Fruit fly (Drosophila melanogaster): ENCODE data around the gene colt.

The colt gene

DNA sequence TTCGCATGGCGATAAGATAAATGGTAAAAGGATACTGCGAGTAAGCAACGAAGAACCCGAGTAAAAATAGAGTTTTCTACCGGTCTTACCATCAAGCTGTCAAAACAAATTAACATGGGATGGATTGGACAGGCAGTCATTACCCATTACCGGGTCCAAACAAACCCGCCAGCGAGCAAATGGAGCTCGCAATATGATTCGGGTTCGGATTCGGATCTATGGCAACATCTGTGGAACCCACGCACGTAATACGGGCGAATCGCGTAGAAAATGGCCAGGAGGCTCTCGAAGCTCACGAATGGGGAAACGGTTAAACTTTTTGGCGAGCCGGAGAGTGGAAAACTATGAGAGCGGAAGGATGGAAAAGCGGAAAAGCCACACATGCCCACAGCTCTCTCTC, 27.3 kb upstream of the colt start:
- TF ChIP-seq psq (optimal IDR thresholded peaks at IDR 0.05) (no peak), pan (optimal IDR thresholded peaks at IDR 0.05) (no peak), CG8478 (optimal IDR thresholded peaks at IDR 0.05) (no peak), EcR (GFP tag; optimal IDR thresholded peaks at IDR 0.05) (no peak), usp (GFP tag; optimal IDR thresholded peaks at IDR 0.05) (no peak), Dll (optimal IDR thresholded peaks at IDR 0.05) (no peak)

DNA sequence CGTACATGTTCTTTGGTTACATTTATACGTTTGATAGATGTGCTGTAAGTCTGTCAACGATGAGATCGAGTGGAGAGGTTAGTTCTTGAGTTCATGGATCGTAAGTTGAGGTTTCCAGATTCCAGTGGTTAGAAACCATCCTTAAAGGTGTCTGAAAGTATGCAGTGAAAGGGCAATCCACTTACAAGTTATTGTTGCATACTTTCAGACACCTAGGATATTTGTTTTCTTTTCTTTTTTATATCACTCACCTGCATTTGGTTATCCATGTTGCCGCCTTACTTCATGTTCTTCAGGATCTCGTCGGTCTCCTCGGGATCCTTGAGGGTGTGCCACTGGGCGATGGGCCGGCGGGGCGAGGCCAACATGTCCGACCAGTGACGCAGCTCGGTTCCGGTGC, 12.9 kb upstream of the colt start:
- TF ChIP-seq Dll (optimal IDR thresholded peaks at IDR 0.05) = no peak
- TF ChIP-seq CG8478 (optimal IDR thresholded peaks at IDR 0.05) = no peak
- TF ChIP-seq pan (optimal IDR thresholded peaks at IDR 0.05) = no peak
- no peak for TF ChIP-seq EcR (GFP tag; optimal IDR thresholded peaks at IDR 0.05)
- no peak for TF ChIP-seq psq (optimal IDR thresholded peaks at IDR 0.05)
- TF ChIP-seq usp (GFP tag; optimal IDR thresholded peaks at IDR 0.05) = no peak

DNA sequence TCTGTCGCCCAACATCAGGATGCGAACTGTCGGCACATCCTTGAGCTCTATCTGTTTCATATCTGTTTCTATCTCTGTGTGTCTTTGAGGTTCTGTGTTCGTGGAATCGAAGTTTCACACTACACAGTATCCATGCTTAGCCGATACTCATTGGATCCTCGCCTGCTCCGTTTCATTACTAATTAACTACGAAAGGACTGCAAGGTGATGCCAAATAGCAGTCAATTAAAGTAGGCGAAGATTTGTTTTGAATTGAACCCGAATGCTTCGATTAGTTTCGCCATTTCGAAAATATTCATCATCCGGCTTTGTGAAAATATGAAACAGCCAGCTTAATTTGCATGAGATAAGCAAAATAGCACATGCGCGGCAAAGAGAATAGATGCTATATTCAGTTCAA, 1.8 kb upstream of the colt start, which contains the start of gene CG15399:
CG15399 (minus strand) TSS at position 101 of the 400 bp plus-strand sequence.
- TF ChIP-seq CG8478 (optimal IDR thresholded peaks at IDR 0.05) = no peak
- TF ChIP-seq usp (GFP tag; optimal IDR thresholded peaks at IDR 0.05) = no peak
- no peak for TF ChIP-seq psq (optimal IDR thresholded peaks at IDR 0.05)
- TF ChIP-seq EcR (GFP tag; optimal IDR thresholded peaks at IDR 0.05) = no peak
- TF ChIP-seq pan (optimal IDR thresholded peaks at IDR 0.05) = no peak
- no peak for TF ChIP-seq Dll (optimal IDR thresholded peaks at IDR 0.05)

DNA sequence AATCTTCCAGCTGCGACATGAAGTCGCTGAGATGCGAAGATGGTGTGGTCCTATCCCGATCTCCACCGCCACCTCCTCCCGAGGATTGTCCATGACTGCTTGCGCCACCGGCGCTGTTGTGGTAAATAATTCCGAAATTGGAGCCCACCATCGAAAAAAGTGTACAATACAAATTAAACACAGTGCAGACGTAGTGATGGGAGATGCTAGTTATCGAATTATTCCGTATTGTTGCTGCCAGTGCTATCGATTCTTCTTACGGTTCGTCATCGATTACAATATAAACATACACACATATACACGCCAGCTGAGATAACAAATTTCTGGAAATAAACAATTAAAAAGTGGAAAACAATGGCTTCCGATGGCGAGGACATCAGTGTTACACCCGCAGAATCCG, 2.2 kb downstream of the colt start, which contains the start of the genes Taf10b and Taf10:
Taf10b (minus strand) TSS at position 219 of the 400 bp plus-strand sequence.
Taf10 (plus strand) TSS at position 264 of the 400 bp plus-strand sequence.
- TF ChIP-seq pan (optimal IDR thresholded peaks at IDR 0.05) (no peak), usp (GFP tag; optimal IDR thresholded peaks at IDR 0.05) (no peak), Dll (optimal IDR thresholded peaks at IDR 0.05) (no peak), EcR (GFP tag; optimal IDR thresholded peaks at IDR 0.05) (no peak), psq (optimal IDR thresholded peaks at IDR 0.05) (no peak), CG8478 (optimal IDR thresholded peaks at IDR 0.05) (no peak)

DNA sequence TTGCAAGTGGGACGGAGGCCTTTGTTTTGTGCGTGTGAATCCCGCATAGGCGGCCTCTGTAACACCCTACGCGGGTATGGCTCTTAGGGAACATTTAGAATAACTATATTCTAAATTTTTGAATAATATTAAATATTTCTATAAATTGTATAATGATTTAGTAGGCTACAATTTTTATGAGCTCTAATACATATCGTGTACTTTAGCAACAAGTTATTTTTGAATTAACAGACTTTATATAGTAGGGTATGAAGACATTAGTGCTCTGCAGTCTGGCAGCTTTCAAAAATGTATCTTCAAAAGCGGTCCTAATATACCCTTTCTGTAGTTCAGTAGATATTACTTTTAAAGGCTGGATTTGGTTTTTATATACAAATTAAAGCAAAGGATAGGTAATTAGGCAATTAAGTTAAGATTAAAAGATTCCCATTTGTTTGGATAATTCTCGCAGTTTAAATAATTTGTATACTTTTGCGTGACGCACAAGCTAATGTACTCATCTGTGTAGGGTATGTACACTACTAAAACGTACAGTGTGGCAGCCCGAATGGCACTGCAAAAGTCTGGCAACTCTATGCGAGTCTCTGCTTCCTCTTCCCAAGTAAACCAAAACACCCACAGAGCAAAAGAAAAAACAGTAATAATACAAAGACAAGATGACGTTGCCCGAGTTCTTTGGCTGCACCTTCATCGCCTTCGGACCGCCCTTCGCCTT, 4.1 kb downstream of the colt start, which contains the start of the genes Snx21 and aph-1:
Snx21 (minus strand) TSS at position 7 of the 715 bp plus-strand sequence.
aph-1 (plus strand) TSS at position 575 of the 715 bp plus-strand sequence.
- TF ChIP-seq Dll (optimal IDR thresholded peaks at IDR 0.05) (no peak), EcR (GFP tag; optimal IDR thresholded peaks at IDR 0.05) (no peak), usp (GFP tag; optimal IDR thresholded peaks at IDR 0.05) (no peak), psq (optimal IDR thresholded peaks at IDR 0.05) (no peak), CG8478 (optimal IDR thresholded peaks at IDR 0.05) (no peak), pan (optimal IDR thresholded peaks at IDR 0.05) (no peak)

DNA sequence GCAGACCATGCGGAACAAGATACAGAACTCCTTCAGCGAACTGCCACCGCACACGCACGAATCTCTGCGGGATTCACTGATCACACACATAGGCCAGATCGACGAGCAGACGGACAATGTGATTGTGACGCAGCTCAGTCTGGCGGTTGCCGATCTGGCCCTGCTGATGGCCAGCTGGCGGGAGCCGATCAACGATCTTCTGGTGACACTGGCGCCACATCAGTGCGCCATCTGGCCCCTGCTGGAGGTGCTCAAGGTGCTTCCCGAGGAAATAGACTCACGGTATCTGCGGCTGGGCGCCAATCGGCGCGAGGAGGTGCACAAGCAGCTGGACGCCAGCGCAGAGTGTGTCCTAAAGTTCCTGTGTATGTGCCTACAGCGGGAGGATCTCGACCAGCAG, 9.6 kb downstream of the colt start:
- TF ChIP-seq pan (optimal IDR thresholded peaks at IDR 0.05) (no peak), CG8478 (optimal IDR thresholded peaks at IDR 0.05) (no peak), Dll (optimal IDR thresholded peaks at IDR 0.05) (no peak), usp (GFP tag; optimal IDR thresholded peaks at IDR 0.05) (no peak), psq (optimal IDR thresholded peaks at IDR 0.05) (no peak), EcR (GFP tag; optimal IDR thresholded peaks at IDR 0.05) (no peak)

DNA sequence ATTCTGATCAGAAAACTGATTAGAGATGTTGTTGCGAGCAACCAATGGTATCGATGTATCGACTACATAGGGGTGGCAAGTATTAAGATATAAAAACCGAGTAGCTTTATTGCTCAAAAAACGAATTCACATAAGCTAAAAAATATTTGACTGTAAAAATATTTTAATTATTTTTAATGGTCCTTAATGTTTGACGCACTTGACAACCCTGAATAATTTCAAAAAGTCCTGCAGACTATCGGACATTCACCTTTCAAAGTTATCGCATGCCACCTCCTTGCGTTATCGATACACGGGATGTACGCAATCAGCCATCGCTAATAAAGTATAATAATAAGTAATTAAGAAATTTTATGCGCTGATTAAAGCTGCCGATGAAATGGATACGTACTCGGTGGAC, 10.2 kb downstream of the colt start, which contains the start of the genes HemK2, Snapin and Tnpo-SR:
HemK2 (minus strand) TSS at position 24 of the 400 bp plus-strand sequence.
Snapin (minus strand) TSS at position 24 of the 400 bp plus-strand sequence.
Tnpo-SR (plus strand) TSS at position 271 of the 400 bp plus-strand sequence.
- TF ChIP-seq usp (GFP tag; optimal IDR thresholded peaks at IDR 0.05) (no peak), CG8478 (optimal IDR thresholded peaks at IDR 0.05) (no peak), pan (optimal IDR thresholded peaks at IDR 0.05) (no peak), EcR (GFP tag; optimal IDR thresholded peaks at IDR 0.05) (no peak), Dll (optimal IDR thresholded peaks at IDR 0.05) (no peak), psq (optimal IDR thresholded peaks at IDR 0.05) (no peak)

DNA sequence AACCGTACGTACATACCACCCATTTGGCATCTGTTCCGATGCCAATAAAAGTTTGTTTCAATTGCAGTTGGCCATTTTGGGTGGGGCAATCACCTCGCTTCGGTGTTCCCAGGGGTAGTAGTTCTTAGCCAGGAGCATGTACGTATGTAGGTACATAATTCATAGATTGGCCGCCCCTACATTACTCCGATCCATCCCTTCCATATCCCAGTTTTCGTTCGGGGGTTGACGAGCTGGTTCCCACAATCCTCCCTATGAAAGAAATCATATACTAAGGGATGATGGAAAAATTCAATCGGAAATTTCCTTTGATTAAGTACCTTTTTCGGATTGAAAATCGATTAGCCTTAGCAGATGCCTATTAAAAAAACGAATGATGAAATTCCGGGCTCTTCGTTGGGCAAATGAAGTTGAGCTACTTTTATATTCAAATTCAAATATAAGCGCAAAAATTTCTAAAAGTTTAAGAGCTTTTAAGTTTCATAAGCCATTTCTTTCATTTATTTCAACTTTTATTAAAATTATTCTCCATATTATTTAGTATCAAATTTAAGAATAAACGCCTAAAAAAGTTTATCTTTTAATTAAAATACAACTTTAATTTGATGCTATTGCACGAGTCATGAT, 11.8 kb downstream of the colt start:
- no peak for TF ChIP-seq pan (optimal IDR thresholded peaks at IDR 0.05)

DNA sequence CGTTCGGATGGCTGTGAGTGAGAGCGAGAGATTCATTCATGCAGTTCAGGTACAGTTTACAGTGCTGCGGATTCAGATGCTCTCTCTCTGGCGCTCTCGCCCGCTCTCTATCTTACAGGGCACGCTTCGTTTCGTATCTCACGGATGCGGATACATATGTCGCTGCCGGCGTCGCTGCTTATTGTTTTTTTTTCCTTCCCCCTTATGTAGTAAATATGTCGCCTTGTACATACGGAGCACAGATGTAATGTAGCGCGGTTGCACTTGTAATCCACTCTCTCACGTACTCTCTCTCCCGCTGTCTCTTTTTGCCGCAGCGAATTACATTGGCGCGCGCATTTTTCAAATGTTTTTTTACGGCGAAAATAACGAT, 14.6 kb downstream of the colt start:
- TF ChIP-seq Dll (optimal IDR thresholded peaks at IDR 0.05) (peak; percentile 97), psq (optimal IDR thresholded peaks at IDR 0.05) (no peak), usp (GFP tag; optimal IDR thresholded peaks at IDR 0.05) (no peak)

DNA sequence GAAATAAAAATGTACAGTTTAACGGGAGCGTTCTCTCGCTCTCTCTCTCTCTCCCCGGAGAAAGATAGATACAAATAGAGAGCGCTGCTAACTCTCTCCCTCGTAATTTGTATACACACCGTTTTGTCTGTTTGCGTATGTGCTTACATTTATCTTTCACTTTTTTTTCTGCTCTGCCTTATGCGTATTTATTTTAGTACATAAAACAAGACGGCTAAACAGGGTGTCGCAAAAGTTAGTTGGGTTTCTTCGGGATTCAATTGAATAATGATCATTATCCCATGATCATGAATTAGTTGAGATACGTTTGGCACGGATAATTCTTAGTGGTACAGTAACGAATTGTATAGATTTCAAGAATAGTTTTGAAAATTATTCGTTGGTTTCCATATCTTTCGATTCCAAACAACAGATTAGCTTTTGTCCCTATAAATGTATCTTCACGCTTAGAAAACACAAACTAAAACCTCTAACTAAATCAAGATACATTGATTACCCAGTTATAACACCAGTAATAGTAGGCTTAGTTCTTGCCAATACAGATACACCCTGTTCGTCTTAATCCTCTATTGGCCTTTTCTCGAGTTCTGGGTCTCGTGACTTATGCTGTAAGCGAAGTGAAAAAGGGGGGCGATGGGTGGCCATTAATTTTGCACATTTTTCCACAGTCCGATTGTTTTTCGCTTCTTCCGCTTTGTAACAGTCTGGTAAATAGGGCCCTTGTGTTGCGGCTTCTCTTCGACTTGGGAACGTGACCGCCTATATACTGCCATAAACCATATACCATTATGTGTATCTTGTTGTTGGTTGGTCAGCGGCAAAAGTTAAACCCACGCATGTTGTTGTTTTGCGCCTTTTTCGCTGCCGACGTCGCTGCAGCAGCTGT, 15.2 kb downstream of the colt start:
- TF ChIP-seq pan (optimal IDR thresholded peaks at IDR 0.05) = no peak
- no peak for TF ChIP-seq psq (optimal IDR thresholded peaks at IDR 0.05)
- no peak for TF ChIP-seq usp (GFP tag; optimal IDR thresholded peaks at IDR 0.05)
- no peak for TF ChIP-seq Dll (optimal IDR thresholded peaks at IDR 0.05)
- no peak for TF ChIP-seq EcR (GFP tag; optimal IDR thresholded peaks at IDR 0.05)
- no peak for TF ChIP-seq CG8478 (optimal IDR thresholded peaks at IDR 0.05)

DNA sequence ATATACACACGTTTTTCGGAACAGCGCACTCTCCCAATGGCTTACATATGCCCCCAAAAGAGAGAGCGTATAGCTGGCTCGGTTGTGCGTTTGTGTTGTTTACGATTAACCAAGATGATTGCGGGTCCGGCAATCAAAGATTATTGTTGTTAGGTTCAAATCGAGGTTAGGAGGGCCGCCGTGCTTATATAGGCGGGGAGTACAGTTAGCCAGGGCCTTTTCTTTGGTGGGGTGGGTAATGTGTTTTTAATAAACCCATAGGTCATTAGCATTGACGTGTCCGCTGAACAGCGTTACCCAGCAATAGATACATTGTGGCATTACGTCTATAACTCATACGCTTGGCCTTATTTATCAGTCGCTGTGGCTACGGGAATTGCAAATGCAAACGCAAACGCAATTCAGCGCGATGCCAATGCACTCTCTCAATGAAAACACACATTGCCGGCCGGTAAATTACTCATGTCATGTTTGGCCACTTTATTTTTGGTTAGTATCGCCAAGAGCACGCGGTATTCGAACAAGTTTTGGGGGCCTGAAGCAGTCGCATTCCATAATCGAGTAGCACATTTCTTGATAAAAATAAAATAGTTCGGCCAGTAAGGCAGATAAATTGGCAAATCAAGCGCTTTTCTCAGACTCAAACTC, 16.0 kb downstream of the colt start:
- TF ChIP-seq psq (optimal IDR thresholded peaks at IDR 0.05) = no peak
- TF ChIP-seq EcR (GFP tag; optimal IDR thresholded peaks at IDR 0.05) = peak in 1 of 2 experiments; percentile 67

Measured in whole organism.